Fruit fly (Drosophila melanogaster) whole organism, embryonic: ENCODE measurements around the gene Ets97D.

Source experiments
- CG12071 ChIP-seq: fragments of 200-800 bp; sonication (Bioruptor generic); optimal IDR thresholded peaks from 3 replicates; lab custom pipeline; 2018; ENCODE audit warnings: missing biosample characterization, mild to moderate bottlenecking, missing genetic modification characterization
- CG15479 ChIP-seq: fragments of 200-800 bp; sonication (Bioruptor generic); optimal IDR thresholded peaks from 3 replicates; lab custom pipeline; 2019; ENCODE audit warnings: missing biosample characterization, mild to moderate bottlenecking, missing genetic modification characterization, moderate library complexity
- CG17361 ChIP-seq: fragments of 200-800 bp; sonication (Bioruptor generic); IDR thresholded peaks from 3 replicates; pipeline ENCODE4 v1.3.6; 2022; ENCODE audit warnings: missing biosample characterization, missing genetic modification characterization
- CG1792 ChIP-seq: fragments of 200-800 bp; sonication (Bioruptor generic); optimal IDR thresholded peaks from 2 replicates; lab custom pipeline; 2016; ENCODE audit warnings: missing biosample characterization, missing genetic modification characterization
- CG18619 ChIP-seq: fragments of 200-800 bp; sonication (Bioruptor generic); optimal IDR thresholded peaks from 3 replicates; lab custom pipeline; 2017; ENCODE audit warnings: missing biosample characterization, mild to moderate bottlenecking, missing genetic modification characterization
- CG2120 ChIP-seq: fragments of 200-800 bp; sonication (Bioruptor generic); optimal IDR thresholded peaks from 3 replicates; lab custom pipeline; 2016; ENCODE audit warnings: missing biosample characterization, missing genetic modification characterization
- CG2889 ChIP-seq: fragments of 200-800 bp; sonication (Bioruptor generic); IDR thresholded peaks from 3 replicates; pipeline ENCODE4 v1.3.6; 2022; ENCODE audit warnings: missing biosample characterization, missing genetic modification characterization
- CG3163 ChIP-seq: fragments of 200-800 bp; sonication (Bioruptor generic); optimal IDR thresholded peaks from 3 replicates; lab custom pipeline; 2016; ENCODE audit warnings: missing biosample characterization, missing genetic modification characterization
- CG3838 ChIP-seq: fragments of 200-800 bp; sonication (Bioruptor generic); optimal IDR thresholded peaks from 3 replicates; lab custom pipeline; 2016; ENCODE audit warnings: missing biosample characterization, missing genetic modification characterization
- CG4820 ChIP-seq: fragments of 200-800 bp; sonication (Bioruptor generic); optimal IDR thresholded peaks from 3 replicates; lab custom pipeline; 2016; ENCODE audit warnings: missing biosample characterization, missing genetic modification characterization
- CG6175 ChIP-seq: fragments of 200-800 bp; sonication (Bioruptor generic); IDR thresholded peaks from 3 replicates; pipeline ENCODE4 v1.3.6; 2022; ENCODE audit warnings: missing biosample characterization, missing genetic modification characterization
- CG7987 ChIP-seq: fragments of 200-800 bp; sonication (Bioruptor generic); optimal IDR thresholded peaks from 2 replicates; lab custom pipeline; 2018; ENCODE audit warnings: missing biosample characterization, mild to moderate bottlenecking, missing genetic modification characterization, moderate library complexity
- CG8388 ChIP-seq: fragments of 200-800 bp; sonication (Bioruptor generic); optimal IDR thresholded peaks from 2 replicates; lab custom pipeline; 2019; ENCODE audit warnings: missing biosample characterization, mild to moderate bottlenecking, missing genetic modification characterization, moderate library complexity
- CG9797 ChIP-seq: fragments of 200-800 bp; sonication (Bioruptor generic); optimal IDR thresholded peaks from 3 replicates; lab custom pipeline; 2018; ENCODE audit warnings: missing biosample characterization, mild to moderate bottlenecking, missing genetic modification characterization
- D ChIP-seq, 2 experiments: fragments of 200-800 bp in 1 of 2; fragments of >200 bp in 1 of 2; sonication (Bioruptor generic) in 1 of 2; optimal IDR thresholded peaks; 2 replicates in 1 of 2; 3 replicates in 1 of 2; lab custom pipeline; 2017; ENCODE audit warnings: mild to moderate bottlenecking in 1 of 2, missing biosample characterization in 1 of 2, missing genetic modification characterization in 1 of 2, missing genetic modification reagents in 1 of 2
- Dad ChIP-seq: fragments of 200-800 bp; sonication (Bioruptor generic); optimal IDR thresholded peaks from 3 replicates; lab custom pipeline; 2016; ENCODE audit warnings: missing biosample characterization, missing genetic modification characterization
- Dek ChIP-seq: fragments of 200-800 bp; sonication (Bioruptor generic); optimal IDR thresholded peaks from 3 replicates; lab custom pipeline; 2019; ENCODE audit warnings: missing biosample characterization, mild to moderate bottlenecking, missing genetic modification characterization, moderate library complexity
- Dfd ChIP-seq, 2 experiments: fragments of >200 bp; optimal IDR thresholded peaks; 2 replicates each; lab custom pipeline; 2017; ENCODE audit warnings: missing biosample characterization in 2 of 2, missing genetic modification characterization in 2 of 2
- Dll ChIP-seq: fragments of 200-800 bp; sonication (Bioruptor generic); IDR thresholded peaks from 4 replicates; pipeline ENCODE4 v1.3.6; 2022; ENCODE audit warnings: missing biosample characterization, missing genetic modification characterization; ENCODE audit not compliant: partially characterized antibody
- GATAe ChIP-seq: fragments of 200-800 bp; sonication (Bioruptor generic); conservative IDR thresholded peaks from 2 replicates; pipeline ENCODE4 v1.3.6; 2022; ENCODE audit warnings: missing biosample characterization, missing genetic modification characterization
- HHEX ChIP-seq: fragments of 200-800 bp; sonication (Bioruptor generic); optimal IDR thresholded peaks from 3 replicates; lab custom pipeline; 2017; ENCODE audit warnings: missing biosample characterization, mild to moderate bottlenecking, missing genetic modification characterization, missing genetic modification reagents
- Hr3 ChIP-seq: fragments of 200-800 bp; sonication (Bioruptor generic); optimal IDR thresholded peaks from 3 replicates; lab custom pipeline; 2016; ENCODE audit warnings: missing biosample characterization, missing genetic modification characterization
- Jarid2 ChIP-seq: fragments of 200-800 bp; sonication (Bioruptor generic); optimal IDR thresholded peaks from 3 replicates; lab custom pipeline; 2017; ENCODE audit warnings: mild to moderate bottlenecking, missing biosample characterization, missing genetic modification reagents, missing genetic modification characterization
- MBD-R2 ChIP-seq: fragments of 200-800 bp; sonication (Bioruptor generic); IDR thresholded peaks from 2 replicates; pipeline ENCODE4 v1.3.6; 2022; ENCODE audit warnings: missing biosample characterization, missing genetic modification characterization
- NC2α ChIP-seq: fragments of 200-800 bp; sonication (Bioruptor generic); optimal IDR thresholded peaks from 2 replicates; lab custom pipeline; 2016; ENCODE audit warnings: missing biosample characterization, missing genetic modification characterization
- Pdp1 ChIP-seq, 2 experiments: fragments of 200-800 bp; sonication (Bioruptor generic); optimal IDR thresholded peaks; 3 replicates each; lab custom pipeline; 2016; ENCODE audit warnings: missing biosample characterization in 2 of 2, missing genetic modification characterization in 2 of 2, mild to moderate bottlenecking in 1 of 2, moderate library complexity in 1 of 2
- Poxn ChIP-seq: fragments of 200-800 bp; sonication (Bioruptor generic); IDR thresholded peaks from 2 replicates; pipeline ENCODE4 v1.3.6; 2022; ENCODE audit warnings: missing biosample characterization, missing genetic modification characterization
- TFAM ChIP-seq: fragments of 200-800 bp; sonication (Bioruptor generic); optimal IDR thresholded peaks from 2 replicates; lab custom pipeline; 2017; ENCODE audit warnings: missing biosample characterization, missing genetic modification characterization, inconsistent platforms
- ase ChIP-seq: fragments of 200-800 bp; sonication (Bioruptor generic); IDR thresholded peaks from 3 replicates; pipeline ENCODE4 v1.3.6; 2022; ENCODE audit warnings: missing biosample characterization, missing genetic modification characterization
- ash1 ChIP-seq: fragments of 200-800 bp; sonication (Bioruptor generic); optimal IDR thresholded peaks from 2 replicates; lab custom pipeline; 2018; ENCODE audit warnings: missing biosample characterization, mild to moderate bottlenecking, missing genetic modification characterization
- bigmax ChIP-seq: fragments of 200-800 bp; sonication (Bioruptor generic); optimal IDR thresholded peaks from 2 replicates; lab custom pipeline; 2018; ENCODE audit warnings: missing biosample characterization, mild to moderate bottlenecking, missing genetic modification characterization
- bowl ChIP-seq: fragments of 200-800 bp; sonication (Bioruptor generic); IDR thresholded peaks from 2 replicates; pipeline ENCODE4 v1.3.6; 2022; ENCODE audit warnings: missing biosample characterization, missing genetic modification characterization
- cad ChIP-seq: fragments of >200 bp; optimal IDR thresholded peaks from 2 replicates; lab custom pipeline; 2017; ENCODE audit warnings: missing biosample characterization, missing genetic modification characterization
- chinmo ChIP-seq: fragments of 200-800 bp; sonication (Bioruptor generic); IDR thresholded peaks from 4 replicates; pipeline ENCODE4 v1.3.6; 2022; ENCODE audit warnings: missing biosample characterization, missing genetic modification characterization; ENCODE audit not compliant: partially characterized antibody
- chn ChIP-seq: fragments of 200-800 bp; sonication (Bioruptor generic); optimal IDR thresholded peaks from 2 replicates; lab custom pipeline; 2016; ENCODE audit warnings: missing biosample characterization, missing genetic modification characterization
- dysf ChIP-seq: fragments of 200-800 bp; sonication (Bioruptor generic); IDR thresholded peaks from 3 replicates; pipeline ENCODE4 v1.3.6; 2022; ENCODE audit warnings: missing biosample characterization, missing genetic modification characterization
- gem ChIP-seq: fragments of 200-800 bp; sonication (Bioruptor generic); optimal IDR thresholded peaks from 2 replicates; lab custom pipeline; 2019; ENCODE audit warnings: missing biosample characterization, mild to moderate bottlenecking, missing genetic modification characterization, moderate library complexity
- ind ChIP-seq: fragments of 200-800 bp; sonication (Bioruptor generic); optimal IDR thresholded peaks from 3 replicates; lab custom pipeline; 2016; ENCODE audit warnings: missing biosample characterization, missing genetic modification characterization
- lab ChIP-seq: fragments of 200-800 bp; sonication (Bioruptor generic); optimal IDR thresholded peaks from 3 replicates; lab custom pipeline; 2017; ENCODE audit warnings: missing biosample characterization, missing genetic modification characterization, mild to moderate bottlenecking, moderate library complexity, missing genetic modification reagents
- lov ChIP-seq, 2 experiments: fragments of 200-800 bp in 1 of 2; fragments of >200 bp in 1 of 2; sonication (Bioruptor generic) in 1 of 2; IDR thresholded peaks in 1 of 2; optimal IDR thresholded peaks in 1 of 2; 2 replicates in 1 of 2; 3 replicates in 1 of 2; pipeline versions ENCODE4 v1.3.6 to Lab custom; 2017 to 2022; ENCODE audit warnings: missing biosample characterization in 1 of 2, missing genetic modification characterization in 1 of 2
- phol ChIP-seq: fragments of 200-800 bp; sonication (Bioruptor generic); optimal IDR thresholded peaks from 3 replicates; lab custom pipeline; 2018; ENCODE audit warnings: missing biosample characterization, mild to moderate bottlenecking, missing genetic modification characterization, moderate library complexity
- pnt ChIP-seq: fragments of 200-800 bp; sonication (Bioruptor generic); optimal IDR thresholded peaks from 3 replicates; lab custom pipeline; 2016; ENCODE audit warnings: missing biosample characterization, missing genetic modification characterization
- shn ChIP-seq: fragments of 200-800 bp; sonication (Bioruptor generic); optimal IDR thresholded peaks from 3 replicates; lab custom pipeline; 2016; ENCODE audit warnings: missing biosample characterization, missing genetic modification characterization
- ssp ChIP-seq: fragments of 200-800 bp; sonication (Bioruptor generic); IDR thresholded peaks from 2 replicates; pipeline ENCODE4 v1.3.6; 2022; ENCODE audit warnings: missing biosample characterization, missing genetic modification characterization
- tap ChIP-seq: fragments of 200-800 bp; optimal IDR thresholded peaks from 3 replicates; lab custom pipeline; 2019; ENCODE audit warnings: missing biosample characterization, mild to moderate bottlenecking, missing genetic modification characterization, moderate library complexity
- tll ChIP-seq, 2 experiments: fragments of 200-800 bp in 1 of 2; fragments of >200 bp in 1 of 2; sonication (Bioruptor generic) in 1 of 2; optimal IDR thresholded peaks; 2 replicates each; lab custom pipeline; 2017 to 2019; ENCODE audit warnings: missing biosample characterization in 2 of 2, missing genetic modification characterization in 2 of 2, mild to moderate bottlenecking in 1 of 2, moderate library complexity in 1 of 2
- trem ChIP-seq: fragments of 200-800 bp; optimal IDR thresholded peaks from 3 replicates; lab custom pipeline; 2019; ENCODE audit warnings: missing biosample characterization, mild to moderate bottlenecking, missing genetic modification characterization, moderate library complexity
- tx ChIP-seq: fragments of 200-800 bp; sonication (Bioruptor generic); optimal IDR thresholded peaks from 2 replicates; lab custom pipeline; 2016; ENCODE audit warnings: missing biosample characterization, missing genetic modification characterization
- unpg ChIP-seq: fragments of 200-800 bp; sonication (Bioruptor generic); optimal IDR thresholded peaks from 3 replicates; lab custom pipeline; 2018; ENCODE audit warnings: missing biosample characterization, mild to moderate bottlenecking, missing genetic modification characterization, moderate library complexity

Gene Ets97D

DNA sequence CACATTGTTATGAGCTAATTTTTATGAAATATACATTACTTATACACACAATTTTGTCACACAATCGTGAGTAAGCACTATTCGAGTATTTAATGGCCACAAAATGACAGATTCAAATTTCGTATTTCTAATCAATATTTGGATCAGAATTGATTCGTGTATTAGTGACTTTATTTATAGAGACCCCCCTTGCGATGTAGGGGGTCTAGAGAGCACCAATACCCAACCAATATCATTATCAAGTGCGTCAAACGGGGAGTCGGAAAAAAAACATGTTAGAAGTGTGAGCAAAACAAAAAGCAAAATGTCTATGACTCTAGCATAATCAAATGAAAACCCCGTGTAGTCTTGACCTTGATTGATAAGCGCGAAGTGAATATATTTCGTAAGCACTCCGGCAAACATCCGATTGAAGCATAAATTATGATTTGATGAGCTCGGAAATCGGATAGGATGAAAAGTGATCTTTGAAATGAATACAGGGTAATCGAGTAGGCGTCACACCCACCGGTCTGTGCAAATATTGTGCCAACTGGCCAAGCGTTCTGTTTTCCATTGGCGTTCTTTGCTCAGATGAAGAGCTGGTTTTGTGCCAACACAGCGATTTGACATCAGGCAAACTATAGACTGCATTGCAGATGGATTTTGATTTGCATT lies 39.6 kb upstream of the Ets97D start (continued):
- TF ChIP-seq CG9797: no peak
- no peak for TF ChIP-seq CG17361 (GFP tag; lab: Robert Waterston, UW)
- TF ChIP-seq CG7987 (GFP tag; lab: Kevin White, UChicago): peak; percentile 20
- no peak for TF ChIP-seq cad
- TF ChIP-seq CG6175 (GFP tag; lab: Robert Waterston, UW): no peak
- no peak for TF ChIP-seq CG2889 (GFP tag; lab: Robert Waterston, UW)
- TF ChIP-seq CG15479 (GFP tag; lab: Kevin White, UChicago): no peak
- no peak for TF ChIP-seq Jarid2 (GFP tag; lab: Kevin White, UChicago)
- TF ChIP-seq phol (tag; lab: Kevin White, UChicago): no peak
- peak; percentile 78 for TF ChIP-seq CG2120 (GFP tag; lab: Kevin White, UChicago)
- TF ChIP-seq D (optimal IDR thresholded peaks at IDR 0.05; lab: Kevin White, UChicago): no peak
- no peak for TF ChIP-seq D (GFP tag; optimal IDR thresholded peaks at IDR 0.05; lab: Kevin White, UChicago)
- TF ChIP-seq Dek: peak; percentile 8
- TF ChIP-seq bowl (GFP tag; lab: Robert Waterston, UW): no peak
- TF ChIP-seq pnt (GFP tag; lab: Kevin White, UChicago): no peak
- no peak for TF ChIP-seq GATAe (GFP tag; lab: Robert Waterston, UW)
- no peak for TF ChIP-seq unpg
- TF ChIP-seq CG12071 (GFP tag; lab: Kevin White, UChicago): no peak
- TF ChIP-seq TFAM (GFP tag; lab: Kevin White, UChicago): no peak
- TF ChIP-seq ash1 (GFP tag; lab: Kevin White, UChicago): no peak
- no peak for TF ChIP-seq tll (GFP tag; optimal IDR thresholded peaks at IDR 0.05; lab: Kevin White, UChicago)
- TF ChIP-seq Hr3 (GFP tag; lab: Kevin White, UChicago): no peak
- no peak for TF ChIP-seq lov (optimal IDR thresholded peaks at IDR 0.05; lab: Kevin White, UChicago)
- no peak for TF ChIP-seq lov (GFP tag; IDR thresholded peaks at IDR 0.05; lab: Robert Waterston, UW)
- no peak for TF ChIP-seq ase (GFP tag; lab: Robert Waterston, UW)
- no peak for TF ChIP-seq CG8388 (GFP tag; lab: Kevin White, UChicago)
- TF ChIP-seq CG18619 (GFP tag; lab: Kevin White, UChicago): no peak
- TF ChIP-seq chn (GFP tag; lab: Kevin White, UChicago): peak; percentile 24
- TF ChIP-seq tap (tag; lab: Kevin White, UChicago): no peak
- TF ChIP-seq shn (GFP tag; lab: Kevin White, UChicago): no peak
- no peak for TF ChIP-seq Dad (GFP tag; lab: Kevin White, UChicago)
- TF ChIP-seq dysf (GFP tag; lab: Robert Waterston, UW): no peak
- TF ChIP-seq CG1792 (GFP tag; lab: Kevin White, UChicago): peak; percentile 2
- no peak for TF ChIP-seq Dll
- TF ChIP-seq chinmo: peak; percentile 72; the same call in 2 of the 4 replicates
- no peak for TF ChIP-seq Poxn
- no peak for TF ChIP-seq HHEX (GFP tag; lab: Kevin White, UChicago)
- no peak for TF ChIP-seq trem (tag; lab: Kevin White, UChicago)
- no peak for TF ChIP-seq CG3838 (GFP tag; lab: Kevin White, UChicago)
- TF ChIP-seq MBD-R2 (GFP tag; lab: Robert Waterston, UW): no peak
- peak; percentile 19 to 67 for TF ChIP-seq Pdp1 (GFP tag; optimal IDR thresholded peaks at IDR 0.05; lab: Kevin White, UChicago)
- no peak for TF ChIP-seq ssp
- TF ChIP-seq NC2α (GFP tag; lab: Kevin White, UChicago): no peak
- peak; percentile 49 for TF ChIP-seq gem (tag; lab: Kevin White, UChicago)
- TF ChIP-seq CG3163 (GFP tag; lab: Kevin White, UChicago): no peak
- TF ChIP-seq ind (GFP tag; lab: Kevin White, UChicago): peak; percentile 47
- TF ChIP-seq CG4820 (GFP tag; lab: Kevin White, UChicago): no peak
- no peak for TF ChIP-seq Dfd (GFP tag; optimal IDR thresholded peaks at IDR 0.05; lab: Kevin White, UChicago)
- TF ChIP-seq lab: peak; percentile 63
- no peak for TF ChIP-seq bigmax (GFP tag; lab: Kevin White, UChicago)
- TF ChIP-seq tx (GFP tag; lab: Kevin White, UChicago): no peak
